Fruit fly (Drosophila melanogaster) whole organism, pupa: ENCODE data around the gene Pif1B.
A peak's percentile ranks its signal among the peaks of the same experiment; 100 is the strongest.

ENCODE experiments used
- CG10348 ChIP-seq: fragments of 200-800 bp; sonication (Bioruptor generic); IDR thresholded peaks from 2 replicates; pipeline ENCODE4 v1.3.6; 2022; ENCODE audit warnings: missing biosample characterization, missing genetic modification characterization
- CG12605 ChIP-seq: fragments of 200-800 bp; sonication (Bioruptor generic); IDR thresholded peaks from 2 replicates; pipeline ENCODE4 v1.3.6; 2022; ENCODE audit warnings: missing biosample characterization, missing genetic modification characterization
- CG13204 ChIP-seq: fragments of 200-800 bp; sonication (Bioruptor generic); optimal IDR thresholded peaks from 2 replicates; lab custom pipeline; 2018; ENCODE audit warnings: missing biosample characterization, mild to moderate bottlenecking, missing genetic modification characterization, moderate library complexity
- CG14655 ChIP-seq: fragments of 200-800 bp; sonication (Bioruptor generic); optimal IDR thresholded peaks from 3 replicates; lab custom pipeline; 2017; ENCODE audit warnings: mild to moderate bottlenecking, missing biosample characterization, missing genetic modification reagents, missing genetic modification characterization
- CG15710 ChIP-seq: fragments of 200-800 bp; sonication (Bioruptor generic); optimal IDR thresholded peaks from 2 replicates; lab custom pipeline; 2018; ENCODE audit warnings: missing biosample characterization, mild to moderate bottlenecking, missing genetic modification characterization, moderate library complexity
- CG17806 ChIP-seq: fragments of 200-800 bp; sonication (Bioruptor generic); optimal IDR thresholded peaks from 2 replicates; lab custom pipeline; 2018; ENCODE audit warnings: missing biosample characterization, mild to moderate bottlenecking, missing genetic modification characterization, moderate library complexity
- CG32121 ChIP-seq: fragments of 200-800 bp; sonication (Bioruptor generic); IDR thresholded peaks from 2 replicates; pipeline ENCODE4 v1.3.6; 2022; ENCODE audit warnings: missing biosample characterization, missing genetic modification characterization
- CG34367 ChIP-seq: fragments of 200-800 bp; sonication (Bioruptor generic); optimal IDR thresholded peaks from 2 replicates; lab custom pipeline; 2018; ENCODE audit warnings: missing biosample characterization, mild to moderate bottlenecking, missing genetic modification characterization
- CG4496 ChIP-seq: fragments of 200-800 bp; sonication (Bioruptor generic); IDR thresholded peaks from 3 replicates; pipeline ENCODE4 v1.3.6; 2022; ENCODE audit warnings: missing biosample characterization, missing genetic modification characterization
- CG8159 ChIP-seq: fragments of 200-800 bp; sonication (Bioruptor generic); optimal IDR thresholded peaks from 3 replicates; lab custom pipeline; 2018; ENCODE audit warnings: missing biosample characterization, mild to moderate bottlenecking, missing genetic modification characterization, moderate library complexity
- CG8301 ChIP-seq: fragments of 200-800 bp; sonication (Bioruptor generic); optimal IDR thresholded peaks from 2 replicates; lab custom pipeline; 2018; ENCODE audit warnings: missing biosample characterization, mild to moderate bottlenecking, missing genetic modification characterization
- CG9948 ChIP-seq: fragments of 200-800 bp; sonication (Bioruptor generic); optimal IDR thresholded peaks from 2 replicates; lab custom pipeline; 2018; ENCODE audit warnings: missing biosample characterization, mild to moderate bottlenecking, missing genetic modification characterization, moderate library complexity
- D1 ChIP-seq: fragments of 200-800 bp; sonication (Bioruptor generic); optimal IDR thresholded peaks from 2 replicates; lab custom pipeline; 2018; ENCODE audit warnings: missing biosample characterization, mild to moderate bottlenecking, missing genetic modification characterization, moderate library complexity
- EcR ChIP-seq: fragments of 200-800 bp; sonication (Bioruptor generic); optimal IDR thresholded peaks from 3 replicates; lab custom pipeline; 2019; ENCODE audit warnings: missing biosample characterization, missing genetic modification characterization, mild to moderate bottlenecking, moderate library complexity, missing genetic modification reagents
- Ets98B ChIP-seq: fragments of 200-800 bp; sonication (Bioruptor generic); IDR thresholded peaks from 2 replicates; pipeline ENCODE4 v1.3.6; 2022; ENCODE audit warnings: missing biosample characterization, missing genetic modification characterization
- Pif1A ChIP-seq: fragments of 200-800 bp; sonication (Bioruptor generic); optimal IDR thresholded peaks from 3 replicates; lab custom pipeline; 2016; ENCODE audit warnings: missing biosample characterization, missing genetic modification characterization
- Pif1B ChIP-seq: fragments of 200-800 bp; sonication (Bioruptor generic); optimal IDR thresholded peaks from 3 replicates; lab custom pipeline; 2016; ENCODE audit warnings: missing biosample characterization, missing genetic modification characterization
- Snoo ChIP-seq: fragments of 200-800 bp; sonication (Bioruptor generic); optimal IDR thresholded peaks from 3 replicates; lab custom pipeline; 2017; ENCODE audit warnings: missing biosample characterization, mild to moderate bottlenecking, missing genetic modification characterization, inconsistent platforms
- fd96Ca ChIP-seq: fragments of 200-800 bp; sonication (Bioruptor generic); IDR thresholded peaks from 3 replicates; pipeline ENCODE4 v1.3.6; 2022; ENCODE audit warnings: missing biosample characterization, missing genetic modification characterization
- gl ChIP-seq: fragments of 200-800 bp; sonication (Bioruptor generic); optimal IDR thresholded peaks from 2 replicates; lab custom pipeline; 2018; ENCODE audit warnings: missing biosample characterization, mild to moderate bottlenecking, missing genetic modification characterization
- rn ChIP-seq: fragments of 200-800 bp; sonication (Bioruptor generic); IDR thresholded peaks from 2 replicates; pipeline ENCODE4 v1.3.6; 2022; ENCODE audit warnings: missing biosample characterization, missing genetic modification characterization

Gene Pif1B

DNA sequence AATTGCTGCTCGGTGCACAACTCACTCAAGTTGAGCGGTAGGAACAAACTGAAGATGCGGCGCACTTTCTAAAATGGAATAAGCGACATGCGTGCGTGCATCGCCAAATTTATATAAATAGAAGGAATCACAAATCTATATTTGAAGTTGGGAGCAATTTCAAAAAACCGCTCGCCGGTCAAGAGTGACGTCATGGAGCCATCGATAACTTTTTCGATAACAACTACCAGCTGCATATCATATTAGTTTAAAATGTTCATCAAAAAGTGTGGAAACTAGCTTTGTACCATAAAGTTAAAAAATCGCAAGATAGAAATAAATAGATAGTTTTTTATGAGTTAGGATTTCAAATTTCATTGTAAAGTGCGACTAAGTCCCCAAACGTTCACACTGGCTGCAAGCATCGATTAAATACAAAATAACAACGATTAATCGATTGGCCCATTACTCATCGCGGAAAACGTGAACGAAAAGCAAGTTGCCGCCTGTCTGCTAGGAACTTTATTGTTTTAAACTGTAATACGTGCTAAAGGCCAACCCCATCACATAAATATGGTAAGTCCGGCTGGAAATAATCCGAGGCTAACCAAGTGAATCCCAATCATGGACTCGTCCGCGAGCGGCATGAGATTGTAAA, at the start of gene Pif1B, which contains the start of the genes Pif1A and CCT7:
Gene Pif1B (minus strand): TSS at position 51 of the 637 bp plus-strand sequence.
Gene Pif1A (minus strand): TSS at position 51 of the 637 bp plus-strand sequence.
Gene CCT7 (plus strand): TSS at position 439 of the 637 bp plus-strand sequence.
- no peak for TF ChIP-seq EcR (GFP tag; lab: Kevin White, UChicago)
- TF ChIP-seq CG34367 (tag; lab: Kevin White, UChicago): no peak
- no peak for TF ChIP-seq CG9948 (tag; lab: Kevin White, UChicago)
- no peak for TF ChIP-seq CG4496
- no peak for TF ChIP-seq CG17806 (tag; lab: Kevin White, UChicago)
- TF ChIP-seq D1 (tag; lab: Kevin White, UChicago): no peak
- no peak for TF ChIP-seq CG32121 (GFP tag; lab: Robert Waterston, UW)
- no peak for TF ChIP-seq CG12605 (GFP tag; lab: Robert Waterston, UW)
- TF ChIP-seq CG10348 (GFP tag; lab: Robert Waterston, UW): no peak
- no peak for TF ChIP-seq Ets98B (GFP tag; lab: Robert Waterston, UW)
- TF ChIP-seq CG15710: no peak
- TF ChIP-seq CG13204 (GFP tag; lab: Kevin White, UChicago): no peak
- TF ChIP-seq Pif1A: no peak
- TF ChIP-seq CG8301: no peak
- no peak for TF ChIP-seq Snoo (tag; lab: Kevin White, UChicago)
- no peak for TF ChIP-seq rn (GFP tag; lab: Robert Waterston, UW)
- TF ChIP-seq, all 21 proteins: peak for 0

DNA sequence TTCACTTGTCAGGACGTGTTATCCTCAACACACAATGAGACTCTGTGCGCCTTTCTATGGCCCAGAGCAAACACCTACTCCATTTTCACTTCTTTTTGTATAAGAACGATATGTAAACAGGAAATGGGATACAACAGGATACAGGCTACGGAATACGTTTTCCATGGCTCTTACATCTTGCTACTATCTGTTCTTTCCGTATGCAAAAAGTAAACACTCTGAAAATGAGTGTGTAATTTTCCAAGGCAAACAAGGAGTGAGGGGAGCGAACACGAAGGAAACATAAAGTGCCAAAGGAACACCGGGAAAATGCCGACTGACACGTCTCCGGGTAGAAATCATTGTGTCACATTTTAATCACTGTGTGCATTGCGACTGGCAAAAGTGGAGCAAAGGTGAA, 49.6 kb upstream of the Pif1B start:
- TF ChIP-seq Snoo (tag; lab: Kevin White, UChicago) (no peak), CG13204 (GFP tag; lab: Kevin White, UChicago) (no peak), CG8301 (no peak), CG14655 (GFP tag; lab: Kevin White, UChicago) (no peak), CG15710 (no peak), CG32121 (GFP tag; lab: Robert Waterston, UW) (no peak), EcR (GFP tag; lab: Kevin White, UChicago) (no peak), gl (tag; lab: Kevin White, UChicago) (no peak), CG12605 (GFP tag; lab: Robert Waterston, UW) (no peak), fd96Ca (GFP tag; lab: Robert Waterston, UW) (no peak), CG34367 (tag; lab: Kevin White, UChicago) (no peak), CG17806 (tag; lab: Kevin White, UChicago) (no peak), CG4496 (no peak), Ets98B (GFP tag; lab: Robert Waterston, UW) (no peak), CG10348 (GFP tag; lab: Robert Waterston, UW) (no peak), D1 (tag; lab: Kevin White, UChicago) (no peak)

DNA sequence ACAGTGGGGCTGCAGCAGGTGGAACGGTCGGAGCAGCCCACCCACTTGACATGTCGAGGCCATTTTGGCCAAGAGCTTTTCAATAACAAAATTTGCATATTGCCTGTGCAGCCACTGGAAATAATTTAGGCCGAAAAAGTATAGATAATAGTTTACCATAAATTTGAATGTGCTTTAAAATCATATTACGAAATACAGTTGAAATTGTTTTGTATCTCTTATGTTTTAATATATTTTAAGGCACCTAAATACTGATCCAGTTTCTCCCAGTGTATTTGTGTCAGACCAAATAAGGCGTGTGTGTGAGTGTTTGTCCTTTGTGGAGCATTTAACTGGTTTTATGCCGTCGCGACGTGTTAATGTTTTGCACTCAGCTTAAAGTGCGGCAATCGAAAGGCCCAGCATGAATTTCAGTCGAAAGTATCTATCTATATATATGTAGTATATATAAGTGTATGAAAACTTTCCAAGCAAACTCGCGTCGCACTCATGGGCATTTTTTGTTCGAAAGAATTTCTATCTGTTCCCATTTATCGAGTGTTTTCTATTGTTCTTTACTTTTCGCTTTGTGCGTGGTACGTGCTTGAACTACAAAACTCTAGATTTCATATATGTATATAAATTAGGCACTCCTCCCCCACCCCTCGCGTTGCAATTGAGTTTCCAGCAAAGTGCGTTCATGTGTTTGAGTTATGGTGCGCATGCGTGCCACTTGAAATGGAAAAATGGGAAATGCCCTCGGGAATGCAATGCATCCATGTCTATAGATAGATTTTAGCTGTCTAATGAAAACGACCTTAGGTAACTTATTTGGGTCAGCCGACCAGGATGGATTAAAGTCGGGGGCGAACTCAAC, 48.6 kb upstream of the Pif1B start:
- peak; percentile 60 for TF ChIP-seq CG9948 (tag; lab: Kevin White, UChicago)
- TF ChIP-seq Pif1B (GFP tag; lab: Kevin White, UChicago): peak; percentile 31
- TF ChIP-seq Pif1A: peak; percentile 62
- no peak for TF ChIP-seq rn (GFP tag; lab: Robert Waterston, UW)
- TF ChIP-seq CG32121 (GFP tag; lab: Robert Waterston, UW): peak; percentile 72; the same call in 1 of the 2 replicates
- peak; percentile 68 for TF ChIP-seq CG14655 (GFP tag; lab: Kevin White, UChicago)
- 0 out of 2 replicates have a peak, but pooled peaks have one; percentile 31 for TF ChIP-seq CG12605 (GFP tag; lab: Robert Waterston, UW)
- no peak for TF ChIP-seq CG13204 (GFP tag; lab: Kevin White, UChicago)
- no peak for TF ChIP-seq fd96Ca (GFP tag; lab: Robert Waterston, UW)
- peak; percentile 60 for TF ChIP-seq Ets98B (GFP tag; lab: Robert Waterston, UW)
- peak; percentile 60 for TF ChIP-seq CG15710
- TF ChIP-seq CG8159 (tag; lab: Kevin White, UChicago): peak; percentile 65
- TF ChIP-seq Snoo (tag; lab: Kevin White, UChicago): no peak
- TF ChIP-seq CG10348 (GFP tag; lab: Robert Waterston, UW): no peak
- TF ChIP-seq CG17806 (tag; lab: Kevin White, UChicago): peak; percentile 69
- TF ChIP-seq EcR (GFP tag; lab: Kevin White, UChicago): no peak
- TF ChIP-seq CG8301: peak; percentile 65
- no peak for TF ChIP-seq D1 (tag; lab: Kevin White, UChicago)
- no peak for TF ChIP-seq gl (tag; lab: Kevin White, UChicago)
- TF ChIP-seq CG4496: peak; percentile 81
- TF ChIP-seq CG34367 (tag; lab: Kevin White, UChicago): peak; percentile 55

DNA sequence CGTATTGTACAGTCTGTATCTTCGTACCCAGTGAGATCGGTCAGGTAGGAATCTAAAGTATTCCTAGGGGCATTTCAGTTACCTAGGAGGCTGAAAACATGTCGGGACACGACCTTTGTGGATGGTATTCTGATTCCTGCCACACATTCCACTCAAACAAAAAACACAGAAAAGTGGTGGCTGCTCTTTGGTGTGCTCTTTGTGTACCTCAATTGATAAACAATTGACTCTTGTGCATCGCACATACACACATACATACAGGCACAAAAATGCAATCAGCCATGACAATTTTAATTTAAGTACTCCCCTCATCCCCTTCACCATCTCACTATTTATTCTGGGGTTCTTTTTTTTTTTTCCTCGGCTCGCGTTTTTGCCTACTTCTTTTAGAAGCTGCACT, 47.2 kb upstream of the Pif1B start:
- TF ChIP-seq CG14655 (GFP tag; lab: Kevin White, UChicago): no peak
- TF ChIP-seq, all 21 proteins: peak for 0

DNA sequence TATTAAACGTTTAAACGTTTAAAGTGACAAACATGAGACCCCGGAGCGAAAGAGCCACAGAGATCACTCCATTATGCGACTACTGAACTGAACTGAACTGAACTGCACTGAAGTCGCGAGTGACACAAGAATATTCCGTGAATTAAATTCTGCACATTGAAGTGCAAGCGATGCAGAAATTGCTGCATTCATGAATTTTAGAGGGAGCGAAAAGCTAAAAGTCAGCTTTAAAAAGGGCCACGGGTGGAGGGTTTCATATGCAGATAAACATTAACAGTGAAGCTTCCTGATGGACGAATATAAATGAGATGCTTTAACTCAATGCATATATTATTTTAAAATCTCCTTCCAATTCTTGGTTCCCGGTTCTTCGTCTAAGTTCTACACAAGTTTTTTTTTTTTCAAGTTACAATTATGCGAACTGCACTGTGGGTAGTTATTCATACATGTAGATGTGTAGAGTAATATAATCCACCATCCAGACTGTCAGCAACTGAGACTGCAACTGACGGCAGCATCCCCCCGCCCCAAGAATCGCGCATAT, 46.2 kb upstream of the Pif1B start:
- peak; percentile 55 for TF ChIP-seq CG9948 (tag; lab: Kevin White, UChicago)
- TF ChIP-seq rn (GFP tag; lab: Robert Waterston, UW): 0 out of 2 replicates have a peak, but pooled peaks have one; percentile 52
- peak; percentile 63 for TF ChIP-seq Pif1A
- TF ChIP-seq CG4496: peak; percentile 65; the same call in 2 of the 3 replicates
- TF ChIP-seq CG12605 (GFP tag; lab: Robert Waterston, UW): no peak
- peak; percentile 59 for TF ChIP-seq CG17806 (tag; lab: Kevin White, UChicago)
- TF ChIP-seq CG8301: peak; percentile 36
- TF ChIP-seq CG14655 (GFP tag; lab: Kevin White, UChicago): peak; percentile 41
- TF ChIP-seq EcR (GFP tag; lab: Kevin White, UChicago): no peak
- peak; percentile 51 for TF ChIP-seq CG34367 (tag; lab: Kevin White, UChicago)
- peak; percentile 70 for TF ChIP-seq CG8159 (tag; lab: Kevin White, UChicago)
- peak; percentile 60; the same call in 1 of the 2 replicates for TF ChIP-seq Ets98B (GFP tag; lab: Robert Waterston, UW)
- peak; percentile 44; the same call in 1 of the 2 replicates for TF ChIP-seq CG32121 (GFP tag; lab: Robert Waterston, UW)
- TF ChIP-seq Pif1B (GFP tag; lab: Kevin White, UChicago): peak; percentile 45
- TF ChIP-seq CG10348 (GFP tag; lab: Robert Waterston, UW): no peak
- no peak for TF ChIP-seq D1 (tag; lab: Kevin White, UChicago)
- peak; percentile 65 for TF ChIP-seq CG15710
